Worm (Caenorhabditis elegans): Measurements from ENCODE around the gene top-3.

Gene top-3

ce11 chrIII:11989823-11990222, 29.8 kb upstream of the top-3 start, which contains the start of gene wah-1 (continued):
- 0 out of 2 replicates have a peak, but pooled peaks have one; percentile 28 for TF ChIP-seq mcd-1 (GFP tag; IDR thresholded peaks at IDR 0.05)

DNA sequence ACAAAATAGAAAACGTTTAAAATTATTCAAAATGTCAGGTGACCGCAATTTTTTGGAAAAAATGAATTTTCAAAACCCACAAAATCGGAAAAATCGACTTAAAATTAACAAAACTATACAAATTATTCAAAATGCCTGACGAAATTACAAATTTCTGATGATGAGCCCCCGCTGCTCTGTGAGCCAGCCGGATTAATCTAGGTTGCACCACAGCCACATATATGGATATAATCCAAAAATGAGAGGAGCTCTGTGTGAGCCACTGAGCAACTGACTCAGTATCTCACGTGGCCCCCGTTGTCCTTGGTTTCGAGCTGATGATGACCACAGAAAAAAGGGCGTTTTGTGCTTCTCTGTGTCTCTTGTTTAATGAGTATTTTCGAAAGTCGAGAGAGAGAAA, 25.1 kb upstream of the top-3 start:
- TF ChIP-seq F49E8.2 (tag; optimal IDR thresholded peaks at IDR 0.05; ENCODE audit: insufficient read depth) (no peak), ZK185.1 (tag; optimal IDR thresholded peaks at IDR 0.05; ENCODE audit: poor library complexity, severe bottlenecking) (no peak), ama-1 (optimal IDR thresholded peaks at IDR 0.05) (no peak), ama-1 (GFP tag; optimal IDR thresholded peaks at IDR 0.05) (no peak), dpff-1 (tag; optimal IDR thresholded peaks at IDR 0.05) (no peak), attf-6 (GFP tag; IDR thresholded peaks at IDR 0.05) (no peak), fkh-3 (tag; optimal IDR thresholded peaks at IDR 0.05) (no peak), cebp-2 (GFP tag; IDR thresholded peaks at IDR 0.05) (no peak), ets-4 (GFP tag; optimal IDR thresholded peaks at IDR 0.05) (no peak), B0336.3 (GFP tag; IDR thresholded peaks at IDR 0.05) (no peak), F22D6.2 (tag; optimal IDR thresholded peaks at IDR 0.05) (no peak), F57C9.4 (tag; optimal IDR thresholded peaks at IDR 0.05) (no peak), C17E4.6 (GFP tag; IDR thresholded peaks at IDR 0.05) (no peak), F10E7.11 (tag; optimal IDR thresholded peaks at IDR 0.05) (no peak), ztf-22 (GFP tag; optimal IDR thresholded peaks at IDR 0.05) (no peak), F52B5.7 (tag; optimal IDR thresholded peaks at IDR 0.05) (no peak), tbx-9 (tag; optimal IDR thresholded peaks at IDR 0.05; ENCODE audit: borderline replicate concordance) (no peak), ceh-40 (GFP tag; IDR thresholded peaks at IDR 0.05) (no peak), aptf-2 (GFP tag; conservative IDR thresholded peaks at IDR 0.05) (no peak), hmg-1.2 (GFP tag; IDR thresholded peaks at IDR 0.05) (no peak)

- TF ChIP-seq zfh-2 (GFP tag; conservative IDR thresholded peaks at IDR 0.05) (peak; percentile 64), F10E7.11 (tag; optimal IDR thresholded peaks at IDR 0.05) (no peak)
Observed at ce11 chrIII:11982474-11982873, 22.5 kb upstream of the top-3 start.

- peak; percentile 2 for TF ChIP-seq ceh-27 (GFP tag; optimal IDR thresholded peaks at IDR 0.05)
- TF ChIP-seq ekl-4 (GFP tag; IDR thresholded peaks at IDR 0.05): 0 out of 2 replicates have a peak, but pooled peaks have one; percentile 26
- peak; percentile 51 for TF ChIP-seq K12H6.12 (tag; optimal IDR thresholded peaks at IDR 0.05)
- TF ChIP-seq gei-17 (GFP tag; optimal IDR thresholded peaks at IDR 0.05): no peak
- 0 out of 2 replicates have a peak, but pooled peaks have one; percentile 35 for TF ChIP-seq egl-44 (GFP tag; IDR thresholded peaks at IDR 0.05)
- TF ChIP-seq hlh-12 (tag; optimal IDR thresholded peaks at IDR 0.05): no peak
- TF ChIP-seq dox-1 (GFP tag; IDR thresholded peaks at IDR 0.05): peak; percentile 43
- peak; percentile 79 for TF ChIP-seq attf-5 (GFP tag; optimal IDR thresholded peaks at IDR 0.05)
- peak; percentile 28; the same call in 1 of the 2 replicates for TF ChIP-seq hmg-1.2 (GFP tag; IDR thresholded peaks at IDR 0.05)
- no peak for TF ChIP-seq mes-4 (tag; optimal IDR thresholded peaks at IDR 0.05)
- TF ChIP-seq nhr-80 (tag; optimal IDR thresholded peaks at IDR 0.05): peak; percentile 51
- TF ChIP-seq zim-3 (tag; optimal IDR thresholded peaks at IDR 0.05): no peak
- no peak for TF ChIP-seq snpc-4 (GFP tag; optimal IDR thresholded peaks at IDR 0.05)
- peak in 1 of 4 experiments; percentile 44 for TF ChIP-seq snpc-4 (tag; optimal IDR thresholded peaks at IDR 0.05)
- TF ChIP-seq egrh-3 (GFP tag; IDR thresholded peaks at IDR 0.05): 0 out of 2 replicates have a peak, but pooled peaks have one; percentile 14
- TF ChIP-seq nfyb-1 (GFP tag; IDR thresholded peaks at IDR 0.05): peak; percentile 53; the same call in 1 of the 2 replicates
- TF ChIP-seq somi-1 (GFP tag; optimal IDR thresholded peaks at IDR 0.05): peak; percentile 50
- peak; percentile 94 for TF ChIP-seq zfh-2 (GFP tag; conservative IDR thresholded peaks at IDR 0.05)
- TF ChIP-seq F23B12.7 (tag; optimal IDR thresholded peaks at IDR 0.05; ENCODE audit: insufficient read depth): peak; percentile 59
- no peak for TF ChIP-seq D2030.7 (GFP tag; IDR thresholded peaks at IDR 0.05)
- no peak for TF ChIP-seq tbp1 (GFP tag; optimal IDR thresholded peaks at IDR 0.05)
- no peak for TF ChIP-seq let-607 (tag; optimal IDR thresholded peaks at IDR 0.05)
- no peak for TF ChIP-seq cebp-1 (GFP tag; IDR thresholded peaks at IDR 0.05)
- TF ChIP-seq cebp-1 (tag; optimal IDR thresholded peaks at IDR 0.05): peak; percentile 43
- TF ChIP-seq mcd-1 (GFP tag; IDR thresholded peaks at IDR 0.05): 0 out of 2 replicates have a peak, but pooled peaks have one; percentile 42
- TF ChIP-seq madf-10 (tag; optimal IDR thresholded peaks at IDR 0.05): peak; percentile 9
Observed at ce11 chrIII:11981539-11981938, 21.6 kb upstream of the top-3 start.

All from whole organism, young adult.